Worm (Caenorhabditis elegans): ENCODE results near the gene F14D2.5.

Gene F14D2.5

ce11 chrII:3343714-3344113, 3.4 kb downstream of the F14D2.5 start, which contains the start of gene F14D2.15:
F14D2.15 (minus strand) TSS chrII:3343814.
- TF ChIP-seq unc-62 (GFP tag; optimal IDR thresholded peaks at IDR 0.05): no peak

ce11 chrII:3344917-3345316, 4.6 kb downstream of the F14D2.5 start, which contains the start of gene bath-28:
bath-28 (minus strand) TSS chrII:3344967.
- no peak for TF ChIP-seq unc-62 (GFP tag; optimal IDR thresholded peaks at IDR 0.05)

ce11 chrII:3346328-3346780, 6.0 kb downstream of the F14D2.5 start, which contains the start of gene bath-30:
bath-30 (minus strand) TSS chrII:3346378.
- TF ChIP-seq unc-62 (GFP tag; optimal IDR thresholded peaks at IDR 0.05): no peak

ce11 chrII:3347940-3348610, 7.7 kb downstream of the F14D2.5 start, which contains the start of the genes F14D2.14 and bath-29:
F14D2.14 (minus strand) TSS chrII:3347990.
bath-29 (plus strand) TSS chrII:3348560.
- no peak for TF ChIP-seq unc-62 (GFP tag; optimal IDR thresholded peaks at IDR 0.05)

- no peak for TF ChIP-seq unc-62 (GFP tag; optimal IDR thresholded peaks at IDR 0.05)
Measured at ce11 chrII:3349820-3350291, 9.5 kb downstream of the F14D2.5 start, which contains the start of gene F14D2.8. F14D2.8 (minus strand) TSS chrII:3349870.

ce11 chrII:3358834-3359233, 18.5 kb downstream of the F14D2.5 start, which contains the start of the genes lido-14 and bath-27:
lido-14 (plus strand) TSS chrII:3359134.
bath-27 (plus strand) TSS chrII:3359139.
- no peak for TF ChIP-seq unc-62 (GFP tag; optimal IDR thresholded peaks at IDR 0.05)

- no peak for TF ChIP-seq unc-62 (GFP tag; optimal IDR thresholded peaks at IDR 0.05)
Measured at ce11 chrII:3367100-3367499, 26.7 kb downstream of the F14D2.5 start, which contains the start of gene Y49F6C.6. Y49F6C.6 (minus strand) TSS chrII:3367200.

- TF ChIP-seq unc-62 (GFP tag; optimal IDR thresholded peaks at IDR 0.05): no peak
Measured at ce11 chrII:3368097-3368496, 27.7 kb downstream of the F14D2.5 start, which contains the start of gene Y49F6C.7. Y49F6C.7 (minus strand) TSS chrII:3368197.

- no peak for TF ChIP-seq unc-62 (GFP tag; optimal IDR thresholded peaks at IDR 0.05)
Measured at ce11 chrII:3370061-3370460, 29.7 kb downstream of the F14D2.5 start, which contains the start of gene Y49F6C.8. Y49F6C.8 (minus strand) TSS chrII:3370111.

ce11 chrII:3371010-3371409, 30.7 kb downstream of the F14D2.5 start, which contains the start of gene bath-23:
bath-23 (plus strand) TSS chrII:3371310.
- TF ChIP-seq unc-62 (GFP tag; optimal IDR thresholded peaks at IDR 0.05): no peak

- TF ChIP-seq unc-62 (GFP tag; optimal IDR thresholded peaks at IDR 0.05): no peak
Measured at ce11 chrII:3373875-3374274, 33.5 kb downstream of the F14D2.5 start.

- TF ChIP-seq unc-62 (GFP tag; optimal IDR thresholded peaks at IDR 0.05): no peak
Measured at ce11 chrII:3374779-3375178, 34.4 kb downstream of the F14D2.5 start, which contains the start of gene bath-10. bath-10 (plus strand) TSS chrII:3375079.

- TF ChIP-seq unc-62 (GFP tag; optimal IDR thresholded peaks at IDR 0.05): no peak
Measured at ce11 chrII:3375302-3375701, 35.0 kb downstream of the F14D2.5 start.

- no peak for TF ChIP-seq unc-62 (GFP tag; optimal IDR thresholded peaks at IDR 0.05)
Measured at ce11 chrII:3376789-3377188, 36.4 kb downstream of the F14D2.5 start, which contains the start of gene bath-9. bath-9 (plus strand) TSS chrII:3377089.

- no peak for TF ChIP-seq unc-62 (GFP tag; optimal IDR thresholded peaks at IDR 0.05)
Measured at ce11 chrII:3378275-3378674, 37.9 kb downstream of the F14D2.5 start, which contains the start of gene Y49F6C.2. Y49F6C.2 (plus strand) TSS chrII:3378575.

ce11 chrII:3381510-3381909, 41.2 kb downstream of the F14D2.5 start, which contains the start of gene T06D4.1:
T06D4.1 (plus strand) TSS chrII:3381830.
- no peak for TF ChIP-seq unc-62 (GFP tag; optimal IDR thresholded peaks at IDR 0.05)

All from whole organism, dauer.